Fruit fly (Drosophila melanogaster): Measurements from ENCODE around the gene CG31041.

CG31041 gene

DNA sequence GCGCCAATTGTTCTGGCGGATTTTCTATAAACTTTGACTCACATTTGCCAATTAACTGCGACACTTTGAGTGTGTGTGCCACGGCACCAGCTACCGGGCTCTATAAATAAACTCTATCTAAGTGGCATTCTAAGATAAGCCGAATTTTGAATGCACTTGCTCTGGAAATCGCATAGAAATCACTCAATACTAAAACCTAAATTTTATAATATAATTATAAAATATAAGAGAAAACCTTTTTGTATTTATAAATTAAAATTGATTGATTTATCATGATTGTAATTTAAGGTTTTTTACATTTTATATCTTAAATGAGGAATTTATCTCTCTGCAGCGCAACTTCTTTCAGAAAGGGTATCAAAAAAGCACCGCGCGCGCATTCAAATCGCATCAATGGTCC, 41.5 kb downstream of the CG31041 start:
- TF ChIP-seq noc (tag; optimal IDR thresholded peaks at IDR 0.05): no peak

DNA sequence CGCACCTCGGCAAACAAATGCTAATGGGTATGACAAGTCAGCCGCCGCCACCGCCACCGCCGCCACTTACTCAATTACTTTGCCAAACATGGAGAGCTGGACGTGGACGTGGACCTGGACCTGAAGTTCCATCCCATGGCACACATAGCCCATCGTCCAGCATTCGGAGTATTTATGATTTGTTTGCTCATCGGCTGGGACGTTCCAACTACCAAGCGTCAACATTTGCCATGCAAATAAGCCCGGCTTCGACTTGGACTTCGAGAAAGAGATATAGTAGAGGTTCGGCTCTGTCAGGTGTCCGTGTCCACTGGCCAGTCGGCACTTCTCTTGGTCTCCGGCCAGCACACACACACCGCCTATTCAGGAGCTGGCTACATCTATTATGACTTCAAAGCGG, 42.0 kb downstream of the CG31041 start:
- no peak for TF ChIP-seq noc (tag; optimal IDR thresholded peaks at IDR 0.05)

DNA sequence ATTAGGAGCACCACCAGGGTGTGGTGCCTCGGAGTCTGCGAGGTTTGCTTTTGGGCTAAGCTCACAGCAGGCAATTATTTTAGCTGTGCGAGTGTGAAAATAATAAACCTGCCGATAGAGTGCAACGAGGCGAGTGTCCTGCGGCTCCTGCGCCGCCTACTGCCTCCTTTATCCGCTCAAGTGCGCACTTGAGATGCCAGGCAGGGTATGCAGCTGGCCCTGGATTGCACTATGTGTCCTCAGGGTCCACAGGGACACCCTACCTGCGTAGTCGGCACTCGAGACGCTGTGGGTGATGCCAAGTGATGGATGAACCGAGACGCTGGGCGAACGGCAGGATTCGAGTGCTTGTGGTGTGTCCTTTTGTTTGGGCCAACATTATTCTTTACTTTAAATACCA, 42.7 kb downstream of the CG31041 start:
- no peak for TF ChIP-seq noc (tag; optimal IDR thresholded peaks at IDR 0.05)

DNA sequence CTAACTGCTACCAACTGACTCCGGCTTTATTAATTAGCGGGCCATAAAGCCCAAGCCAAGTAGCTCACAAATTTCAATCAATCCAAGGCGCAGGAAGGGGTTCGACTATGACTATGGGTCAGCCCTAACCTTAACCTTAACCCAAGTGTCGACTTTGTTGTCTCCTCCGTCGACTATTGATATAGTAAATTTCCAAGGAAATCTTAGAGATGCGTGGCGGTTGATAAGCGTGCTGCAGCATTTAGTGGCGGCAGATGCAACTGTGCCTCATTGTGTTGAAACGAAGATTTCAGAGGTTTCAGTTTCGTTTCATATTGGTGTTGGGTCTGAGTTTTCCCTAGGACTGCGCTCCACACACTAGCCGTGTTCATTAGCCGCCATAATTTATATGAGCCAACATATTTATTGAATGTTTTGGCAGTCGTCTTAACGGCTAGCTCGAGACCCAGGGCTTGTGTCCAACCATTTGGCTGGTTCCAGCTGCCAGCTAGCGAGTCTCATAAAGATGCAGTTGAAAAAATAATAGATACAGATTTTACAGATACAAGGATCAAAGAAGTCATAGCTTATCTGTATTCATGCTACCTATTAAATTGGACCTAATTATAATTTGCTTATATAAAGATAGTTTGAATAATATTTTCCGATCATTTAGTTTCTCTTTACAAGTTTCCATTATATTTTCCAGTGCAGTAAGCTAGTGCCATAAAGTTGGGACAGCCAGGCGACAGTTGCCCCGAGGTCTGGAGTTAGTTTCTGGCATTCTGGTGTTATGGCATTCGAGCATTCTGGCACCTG, 43.3 kb downstream of the CG31041 start:
- no peak for TF ChIP-seq noc (tag; optimal IDR thresholded peaks at IDR 0.05)

DNA sequence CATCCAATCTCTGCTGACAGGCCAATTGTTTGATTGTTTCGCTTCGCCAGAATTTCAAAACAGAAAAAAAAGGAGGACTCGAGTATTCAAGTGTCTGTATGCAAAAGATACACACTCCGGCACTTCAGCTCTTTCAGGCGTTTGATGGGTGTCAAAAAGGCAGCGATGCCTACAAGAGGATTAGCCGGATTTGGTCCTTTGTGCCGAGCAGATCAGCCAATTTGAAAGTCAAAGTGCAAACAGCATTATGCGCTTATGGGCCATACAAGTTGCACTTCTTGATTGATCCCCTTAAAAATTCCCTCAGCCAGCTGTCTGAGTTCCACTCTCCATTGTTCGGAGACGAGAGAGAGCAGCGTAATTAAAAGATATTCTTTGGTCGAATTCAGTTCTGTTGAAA, 44.3 kb downstream of the CG31041 start:
- TF ChIP-seq noc (tag; optimal IDR thresholded peaks at IDR 0.05): no peak

DNA sequence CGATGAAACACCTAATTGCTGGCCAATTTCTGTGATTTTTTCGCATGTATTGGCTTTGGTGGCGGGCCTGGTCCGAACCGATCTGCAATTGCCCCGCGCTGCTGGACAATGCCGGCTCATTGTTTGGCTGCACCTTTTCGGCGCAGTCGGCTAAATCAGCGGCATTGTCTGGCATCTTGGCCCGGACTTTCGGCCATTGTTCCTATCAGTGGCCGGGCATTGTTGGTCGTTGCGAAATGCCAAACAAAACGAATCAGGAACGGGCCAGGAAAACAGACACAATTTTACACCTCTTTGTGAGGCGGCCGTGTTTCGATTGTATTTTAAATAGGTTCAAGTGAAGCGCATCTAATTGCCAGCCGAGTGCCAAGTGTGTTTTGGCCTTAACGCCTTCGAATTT, 45.5 kb downstream of the CG31041 start:
- no peak for TF ChIP-seq noc (tag; optimal IDR thresholded peaks at IDR 0.05)

DNA sequence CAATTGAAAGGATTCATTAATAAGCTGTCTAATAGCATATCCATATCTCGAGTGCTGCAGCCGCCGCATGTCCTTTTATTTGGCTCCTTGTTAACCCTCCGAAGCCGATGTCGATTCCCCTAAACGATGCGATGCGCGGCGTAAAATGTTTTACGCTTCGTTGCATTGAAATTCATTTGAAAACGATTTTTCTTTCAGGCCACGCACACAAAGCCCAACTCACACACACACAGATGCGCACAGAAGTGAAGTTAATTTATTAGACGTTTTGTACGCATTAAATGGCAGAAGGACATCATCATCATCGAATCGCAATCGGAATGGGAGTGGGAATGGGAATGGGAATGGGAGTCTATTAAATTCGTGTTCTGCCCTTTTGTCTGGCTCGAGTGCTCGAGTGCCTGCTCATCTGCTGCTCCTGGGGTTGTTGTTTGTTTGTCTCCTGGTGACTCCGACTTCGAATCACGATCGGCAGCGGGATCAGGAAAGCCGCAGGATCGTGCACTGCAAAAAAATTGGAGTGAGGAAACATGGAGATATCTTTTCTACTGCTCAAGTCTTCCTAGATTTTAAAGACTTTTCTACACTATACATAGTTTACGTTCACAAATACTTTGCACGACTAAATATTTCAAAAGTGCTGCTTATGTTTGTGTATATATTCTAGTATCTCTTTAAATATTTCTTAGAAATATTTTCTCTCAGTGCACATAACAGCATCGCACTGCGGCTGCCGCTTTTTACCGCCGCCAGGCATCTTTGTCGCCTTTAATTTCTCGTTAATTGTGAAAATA, 49.6 kb downstream of the CG31041 start:
- no peak for TF ChIP-seq noc (tag; optimal IDR thresholded peaks at IDR 0.05)

All from whole organism, larva.